Worm (Caenorhabditis elegans): ENCODE measurements around the gene H20J04.9.

ce11 chrII:4344317-4344716 is 6.7 kb upstream of the H20J04.9 start:
- TF ChIP-seq snpc-4 (tag; optimal IDR thresholded peaks at IDR 0.05): no peak
- no peak for TF ChIP-seq nhr-19 (GFP tag; conservative IDR thresholded peaks at IDR 0.05)
- TF ChIP-seq lsy-2 (tag; optimal IDR thresholded peaks at IDR 0.05): no peak
- no peak for TF ChIP-seq unc-62 (GFP tag; optimal IDR thresholded peaks at IDR 0.05)
- no peak for TF ChIP-seq elt-3 (tag; optimal IDR thresholded peaks at IDR 0.05)
- no peak for TF ChIP-seq mdl-1 (tag; optimal IDR thresholded peaks at IDR 0.05)
- TF ChIP-seq ceh-82 (tag; optimal IDR thresholded peaks at IDR 0.05): no peak

Data from whole organism, L1 larva.